Worm (Caenorhabditis elegans) whole organism, L3 larva: ENCODE data around the gene mbk-2.

Source experiments
- lin-39 ChIP-seq: fragments of 150-350 bp; optimal IDR thresholded peaks from 2 replicates; lab custom pipeline; 2018; ENCODE audit warnings: missing biosample characterization, missing genetic modification reagents, missing genetic modification characterization
- nhr-28 ChIP-seq: fragments of 150-350 bp; optimal IDR thresholded peaks from 2 replicates; lab custom pipeline; 2014; ENCODE audit warnings: missing biosample characterization, missing genetic modification characterization
- nhr-77 ChIP-seq: fragments of 150-350 bp; optimal IDR thresholded peaks from 2 replicates; lab custom pipeline; 2014; ENCODE audit warnings: missing biosample characterization, missing genetic modification characterization
- unc-39 ChIP-seq: sonication (generic microtip); optimal IDR thresholded peaks from 4 replicates; lab custom pipeline; 2017; ENCODE audit warnings: missing biosample characterization, missing genetic modification characterization

DNA sequence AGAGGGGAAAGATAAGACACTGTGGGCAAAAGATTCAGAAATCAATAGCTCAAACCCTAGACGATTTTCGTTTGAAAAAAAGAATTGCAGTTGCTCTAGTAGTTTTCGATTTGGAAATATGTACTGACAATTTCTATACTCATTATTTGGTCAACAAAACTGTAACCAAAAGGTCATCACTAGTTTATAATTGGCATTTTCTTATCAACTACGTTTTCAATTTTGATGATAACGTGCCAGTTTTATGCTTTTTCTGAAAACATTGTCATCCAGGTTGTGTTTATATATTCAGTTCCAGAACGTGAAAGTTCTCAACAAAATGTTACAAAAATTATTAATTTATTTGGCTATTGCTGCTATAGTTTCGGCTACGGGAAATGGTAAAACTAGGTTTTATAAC, 46.4 kb upstream of the mbk-2 start, which contains the start of gene F55G11.8:
- TF ChIP-seq lin-39 (no peak), unc-39 (tag; lab: Kevin White, UChicago) (no peak), nhr-77 (tag; lab: Kevin White, UChicago) (no peak), nhr-28 (tag; lab: Kevin White, UChicago) (no peak)
